Worm (Caenorhabditis elegans): ENCODE data around the gene C50E3.6.
A peak's percentile ranks its signal among the peaks of the same experiment; 100 is the strongest.

The C50E3.6 gene

DNA sequence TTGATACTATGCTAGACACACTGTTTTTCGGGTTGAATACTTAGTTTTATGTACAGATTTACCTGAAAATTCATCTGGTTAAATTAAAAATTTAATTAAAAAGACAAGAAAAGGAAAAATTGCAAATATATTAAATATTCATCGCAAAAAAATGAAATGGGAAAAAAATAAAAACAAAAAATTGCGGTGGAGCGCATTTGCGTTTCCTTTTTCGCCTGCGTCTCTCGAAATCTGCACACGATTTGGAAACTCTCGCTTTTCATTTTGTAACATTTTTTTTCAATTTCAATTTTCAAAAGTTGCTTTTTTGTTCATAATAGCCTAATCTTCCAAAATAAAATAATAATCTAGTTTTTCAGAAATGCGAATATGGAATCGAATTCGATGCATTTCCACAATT lies 2.7 kb downstream of the C50E3.6 start, which contains the start of the genes F19F10.11 and C50E3.5 (continued):
- TF ChIP-seq efl-1 (GFP tag; optimal IDR thresholded peaks at IDR 0.05): no peak
- TF ChIP-seq tbp1 (GFP tag; optimal IDR thresholded peaks at IDR 0.05): no peak
- no peak for TF ChIP-seq Y53G8AR.9 (GFP tag; conservative IDR thresholded peaks at IDR 0.05)
- no peak for TF ChIP-seq ceh-79 (tag; optimal IDR thresholded peaks at IDR 0.05)
- no peak for TF ChIP-seq T07F8.4 (tag; optimal IDR thresholded peaks at IDR 0.05)
- no peak for TF ChIP-seq F57C9.4 (tag; optimal IDR thresholded peaks at IDR 0.05)
- no peak for TF ChIP-seq let-526 (GFP tag; IDR thresholded peaks at IDR 0.05)
- TF ChIP-seq lin-40 (tag; optimal IDR thresholded peaks at IDR 0.05): no peak
- no peak for TF ChIP-seq Y53F4B.3 (GFP tag; IDR thresholded peaks at IDR 0.05)
- TF ChIP-seq mel-28 (tag; optimal IDR thresholded peaks at IDR 0.05; ENCODE audit: borderline replicate concordance): no peak
- TF ChIP-seq hmg-20 (GFP tag; IDR thresholded peaks at IDR 0.05): no peak
- TF ChIP-seq C06A6.2 (GFP tag; conservative IDR thresholded peaks at IDR 0.05): no peak
- no peak for TF ChIP-seq nfyb-1 (GFP tag; IDR thresholded peaks at IDR 0.05)
- TF ChIP-seq aptf-2 (GFP tag; conservative IDR thresholded peaks at IDR 0.05): no peak
- TF ChIP-seq egrh-3 (GFP tag; IDR thresholded peaks at IDR 0.05): no peak
- no peak for TF ChIP-seq ceh-91 (GFP tag; IDR thresholded peaks at IDR 0.05)
- no peak for TF ChIP-seq ama-1 (optimal IDR thresholded peaks at IDR 0.05)
- TF ChIP-seq ama-1 (GFP tag; optimal IDR thresholded peaks at IDR 0.05): no peak
- no peak for TF ChIP-seq lsy-27 (tag; optimal IDR thresholded peaks at IDR 0.05; ENCODE audit: borderline replicate concordance, insufficient read depth)
- no peak for TF ChIP-seq atf-7 (tag; optimal IDR thresholded peaks at IDR 0.05)
- TF ChIP-seq C17E4.6 (GFP tag; IDR thresholded peaks at IDR 0.05): no peak
- peak in 1 of 3 experiments; percentile 50 for TF ChIP-seq lin-35 (GFP tag; optimal IDR thresholded peaks at IDR 0.05)
- TF ChIP-seq rcor-1 (GFP tag; IDR thresholded peaks at IDR 0.05): no peak
- TF ChIP-seq K11D2.4 (GFP tag; IDR thresholded peaks at IDR 0.05): no peak
- no peak for TF ChIP-seq B0019.2 (GFP tag; conservative IDR thresholded peaks at IDR 0.05)
- no peak for TF ChIP-seq ceh-40 (GFP tag; IDR thresholded peaks at IDR 0.05)
- no peak for TF ChIP-seq ztf-22 (GFP tag; optimal IDR thresholded peaks at IDR 0.05)
- TF ChIP-seq F37B4.10 (GFP tag; IDR thresholded peaks at IDR 0.05): no peak
- TF ChIP-seq bed-1 (GFP tag; IDR thresholded peaks at IDR 0.05): no peak
- TF ChIP-seq D2030.7 (GFP tag; IDR thresholded peaks at IDR 0.05): no peak
- no peak for TF ChIP-seq sea-2 (GFP tag; IDR thresholded peaks at IDR 0.05)
- no peak for TF ChIP-seq ztf-3 (GFP tag; optimal IDR thresholded peaks at IDR 0.05)
- TF ChIP-seq bed-2 (GFP tag; IDR thresholded peaks at IDR 0.05): no peak
- TF ChIP-seq mcd-1 (GFP tag; IDR thresholded peaks at IDR 0.05): peak; percentile 95
- no peak for TF ChIP-seq ccch-3 (GFP tag; optimal IDR thresholded peaks at IDR 0.05)
- peak; percentile 91 for TF ChIP-seq attf-5 (GFP tag; optimal IDR thresholded peaks at IDR 0.05)
- no peak for TF ChIP-seq ceh-58 (GFP tag; IDR thresholded peaks at IDR 0.05)
- TF ChIP-seq nhr-90 (tag; optimal IDR thresholded peaks at IDR 0.05): no peak
- no peak for TF ChIP-seq aptf-3 (GFP tag; IDR thresholded peaks at IDR 0.05)
- TF ChIP-seq ekl-4 (GFP tag; IDR thresholded peaks at IDR 0.05): no peak
- TF ChIP-seq lsl-1 (GFP tag; optimal IDR thresholded peaks at IDR 0.05): peak; percentile 28
- TF ChIP-seq nhr-179 (tag; optimal IDR thresholded peaks at IDR 0.05): no peak
- TF ChIP-seq snpc-1.1 (tag; optimal IDR thresholded peaks at IDR 0.05; ENCODE audit: insufficient read depth): peak; percentile 12
- no peak for TF ChIP-seq dpff-1 (tag; optimal IDR thresholded peaks at IDR 0.05)
- TF ChIP-seq ztf-26 (tag; optimal IDR thresholded peaks at IDR 0.05): no peak
- peak; percentile 60 for TF ChIP-seq snpc-1.3 (tag; optimal IDR thresholded peaks at IDR 0.05; ENCODE audit: insufficient read depth)
- no peak for TF ChIP-seq lag-1 (GFP tag; IDR thresholded peaks at IDR 0.05)
- no peak for TF ChIP-seq lir-1 (GFP tag; conservative IDR thresholded peaks at IDR 0.05)
- no peak for TF ChIP-seq ztf-28 (GFP tag; IDR thresholded peaks at IDR 0.05)
- TF ChIP-seq let-607 (tag; optimal IDR thresholded peaks at IDR 0.05): no peak

All from whole organism, young adult.